Worm (Caenorhabditis elegans) whole organism, L1 larva: ENCODE results near the gene F53G2.13.

Experiments used
- aly-2 ChIP-seq: fragments of 150-350 bp; optimal IDR thresholded peaks from 2 replicates; lab custom pipeline; 2014; ENCODE audit warnings: missing biosample characterization, missing genetic modification characterization
- ama-1 ChIP-seq: fragments of 150-350 bp; optimal IDR thresholded peaks from 2 replicates; lab custom pipeline; 2014
- lsy-2 ChIP-seq, 2 experiments: fragments of 150-350 bp; optimal IDR thresholded peaks; 2 replicates each; lab custom pipeline; 2014; ENCODE audit warnings: missing biosample characterization in 2 of 2, missing genetic modification characterization in 2 of 2

ce11 chrII:2468885-2469284 is 14.7 kb upstream of the F53G2.13 start:
- TF ChIP-seq ama-1 (lab: Kevin White, UChicago), result no peak
- TF ChIP-seq aly-2 (tag; lab: Kevin White, UChicago), result no peak
- no peak for TF ChIP-seq lsy-2 (tag; optimal IDR thresholded peaks at IDR 0.05; lab: Kevin White, UChicago)
